Fruit fly (Drosophila melanogaster): ENCODE data around the gene CG1532.

Gene CG1532

dm6 chrX:20984386-20984785, 43.8 kb downstream of the CG1532 start, which contains the start of gene CG11666:
Gene CG11666 (plus strand): TSS chrX:20984686.
- TF ChIP-seq CG12768 (GFP tag; optimal IDR thresholded peaks at IDR 0.05) (no peak), kay (GFP tag; ENCODE audit: borderline replicate concordance) (no peak), CG7101 (tag; optimal IDR thresholded peaks at IDR 0.05) (no peak), Clk (GFP tag; optimal IDR thresholded peaks at IDR 0.05) (no peak), bab1 (GFP tag; optimal IDR thresholded peaks at IDR 0.05) (no peak), CG11617 (GFP tag; optimal IDR thresholded peaks at IDR 0.05) (no peak), Mnt (GFP tag; optimal IDR thresholded peaks at IDR 0.05) (no peak), pad (GFP tag; optimal IDR thresholded peaks at IDR 0.05) (no peak), CG14711 (tag; optimal IDR thresholded peaks at IDR 0.05) (no peak), CG1620 (GFP tag; optimal IDR thresholded peaks at IDR 0.05) (no peak), Crg-1 (GFP tag; optimal IDR thresholded peaks at IDR 0.05) (no peak), toe (GFP tag; optimal IDR thresholded peaks at IDR 0.05) (no peak), CG5204 (GFP tag; optimal IDR thresholded peaks at IDR 0.05) (no peak), cic (GFP tag; optimal IDR thresholded peaks at IDR 0.05) (no peak), CG7045 (GFP tag; optimal IDR thresholded peaks at IDR 0.05) (no peak), ovo (GFP tag; optimal IDR thresholded peaks at IDR 0.05) (no peak), CG33017 (tag; optimal IDR thresholded peaks at IDR 0.05) (no peak)

dm6 chrX:20977986-20978385, 50.2 kb downstream of the CG1532 start, which contains the start of gene CG44426:
Gene CG44426 (plus strand): TSS chrX:20978286.
- no peak for TF ChIP-seq kay (GFP tag; ENCODE audit: borderline replicate concordance)
- TF ChIP-seq CG33017 (tag; optimal IDR thresholded peaks at IDR 0.05) = no peak
- no peak for TF ChIP-seq toe (GFP tag; optimal IDR thresholded peaks at IDR 0.05)
- TF ChIP-seq Hr96 (GFP tag; optimal IDR thresholded peaks at IDR 0.05) = no peak
- no peak for TF ChIP-seq ovo (GFP tag; optimal IDR thresholded peaks at IDR 0.05)
- no peak for TF ChIP-seq Clk (GFP tag; optimal IDR thresholded peaks at IDR 0.05)
- TF ChIP-seq CG5204 (GFP tag; optimal IDR thresholded peaks at IDR 0.05) = no peak
- no peak for TF ChIP-seq bab1 (GFP tag; optimal IDR thresholded peaks at IDR 0.05)
- TF ChIP-seq cic (GFP tag; optimal IDR thresholded peaks at IDR 0.05) = no peak
- no peak for TF ChIP-seq cnc (optimal IDR thresholded peaks at IDR 0.05)
- no peak for TF ChIP-seq CG14711 (tag; optimal IDR thresholded peaks at IDR 0.05)
- no peak for TF ChIP-seq tj (GFP tag; optimal IDR thresholded peaks at IDR 0.05)
- no peak for TF ChIP-seq CG1620 (GFP tag; optimal IDR thresholded peaks at IDR 0.05)
- no peak for TF ChIP-seq CG11617 (GFP tag; optimal IDR thresholded peaks at IDR 0.05)

Measured in whole organism, adult.